Fruit fly (Drosophila melanogaster) whole organism, embryonic: ENCODE data around the gene CG46465.

Source experiments
- Adf1 ChIP-seq: fragments of 200-800 bp; sonication (Bioruptor generic); IDR thresholded peaks from 2 replicates; pipeline ENCODE4 v1.3.6; 2022; ENCODE audit warnings: missing biosample characterization, missing genetic modification characterization
- CG10267 ChIP-seq: fragments of 200-800 bp; sonication (Bioruptor generic); optimal IDR thresholded peaks from 2 replicates; lab custom pipeline; 2018; ENCODE audit warnings: missing biosample characterization, mild to moderate bottlenecking, missing genetic modification characterization, moderate library complexity
- CG10321 ChIP-seq: fragments of 200-800 bp; sonication (Bioruptor generic); IDR thresholded peaks from 2 replicates; pipeline ENCODE4 v1.3.6; 2022; ENCODE audit warnings: missing biosample characterization, missing genetic modification characterization
- CG10543 ChIP-seq: fragments of 200-800 bp; sonication (Bioruptor generic); optimal IDR thresholded peaks from 3 replicates; lab custom pipeline; 2017; ENCODE audit warnings: missing biosample characterization, mild to moderate bottlenecking, missing genetic modification characterization, moderate library complexity
- CG12155 ChIP-seq: fragments of 200-800 bp; sonication (Bioruptor generic); optimal IDR thresholded peaks from 3 replicates; lab custom pipeline; 2016; ENCODE audit warnings: missing biosample characterization, missing genetic modification characterization
- CG13296 ChIP-seq: fragments of 200-800 bp; sonication (Bioruptor generic); optimal IDR thresholded peaks from 3 replicates; lab custom pipeline; 2018; ENCODE audit warnings: missing biosample characterization, mild to moderate bottlenecking, missing genetic modification characterization
- CG14710 ChIP-seq: fragments of 200-800 bp; sonication (Bioruptor generic); optimal IDR thresholded peaks from 3 replicates; lab custom pipeline; 2019; ENCODE audit warnings: missing biosample characterization, mild to moderate bottlenecking, missing genetic modification characterization, moderate library complexity
- CG18476 ChIP-seq: fragments of 200-800 bp; sonication (Bioruptor generic); optimal IDR thresholded peaks from 2 replicates; lab custom pipeline; 2016; ENCODE audit warnings: missing biosample characterization, mild to moderate bottlenecking, missing genetic modification characterization
- CG31224 ChIP-seq: fragments of 200-800 bp; sonication (Bioruptor generic); IDR thresholded peaks from 2 replicates; pipeline ENCODE4 v1.3.6; 2022; ENCODE audit warnings: missing biosample characterization, missing genetic modification characterization
- CG3281 ChIP-seq: fragments of 200-800 bp; sonication (Bioruptor generic); optimal IDR thresholded peaks from 3 replicates; lab custom pipeline; 2017; ENCODE audit warnings: missing biosample characterization, mild to moderate bottlenecking, missing genetic modification characterization
- CG34376 ChIP-seq: fragments of 200-800 bp; sonication (Bioruptor generic); optimal IDR thresholded peaks from 2 replicates; lab custom pipeline; 2018; ENCODE audit warnings: missing biosample characterization, mild to moderate bottlenecking, missing genetic modification characterization
- CG8089 ChIP-seq: fragments of 200-800 bp; sonication (Bioruptor generic); optimal IDR thresholded peaks from 3 replicates; lab custom pipeline; 2016; ENCODE audit warnings: missing biosample characterization, missing genetic modification characterization
- CG8290 ChIP-seq, 3 experiments: fragments of 200-800 bp; sonication (Bioruptor generic); optimal IDR thresholded peaks; 2 replicates each; lab custom pipeline; 2016 to 2019; ENCODE audit warnings: missing biosample characterization in 3 of 3, missing genetic modification characterization in 3 of 3, mild to moderate bottlenecking in 2 of 3, moderate library complexity in 1 of 3
- CoRest ChIP-seq: fragments of 200-800 bp; sonication (Bioruptor generic); optimal IDR thresholded peaks from 3 replicates; lab custom pipeline; 2018; ENCODE audit warnings: missing biosample characterization, mild to moderate bottlenecking, missing genetic modification characterization, moderate library complexity
- CrebB ChIP-seq: fragments of 200-800 bp; sonication (Bioruptor generic); optimal IDR thresholded peaks from 3 replicates; lab custom pipeline; 2018; ENCODE audit warnings: missing biosample characterization, mild to moderate bottlenecking, missing genetic modification characterization
- Deaf1 ChIP-seq: fragments of 200-800 bp; optimal IDR thresholded peaks from 3 replicates; lab custom pipeline; 2019; ENCODE audit warnings: missing biosample characterization, mild to moderate bottlenecking, missing genetic modification characterization, moderate library complexity
- Drgx ChIP-seq: fragments of 200-800 bp; sonication (Bioruptor generic); IDR thresholded peaks from 2 replicates; pipeline ENCODE4 v1.3.6; 2022; ENCODE audit warnings: missing biosample characterization, missing genetic modification characterization
- E2f1 ChIP-seq: fragments of 200-800 bp; sonication (Bioruptor generic); IDR thresholded peaks from 2 replicates; pipeline ENCODE4 v1.3.6; 2022; ENCODE audit warnings: missing biosample characterization, missing genetic modification characterization
- Elba2 ChIP-seq: fragments of 200-800 bp; sonication (Bioruptor generic); optimal IDR thresholded peaks from 3 replicates; lab custom pipeline; 2016; ENCODE audit warnings: missing biosample characterization, missing genetic modification characterization
- HLH3B ChIP-seq: fragments of 200-800 bp; sonication (Bioruptor generic); IDR thresholded peaks from 2 replicates; pipeline ENCODE4 v1.3.6; 2022; ENCODE audit warnings: missing biosample characterization, missing genetic modification characterization
- Jarid2 ChIP-seq: fragments of 200-800 bp; sonication (Bioruptor generic); optimal IDR thresholded peaks from 3 replicates; lab custom pipeline; 2017; ENCODE audit warnings: mild to moderate bottlenecking, missing biosample characterization, missing genetic modification reagents, missing genetic modification characterization
- Mad ChIP-seq: fragments of 200-800 bp; sonication (Bioruptor generic); optimal IDR thresholded peaks from 2 replicates; lab custom pipeline; 2016; ENCODE audit warnings: missing biosample characterization, missing genetic modification characterization
- Myb ChIP-seq: fragments of 200-800 bp; sonication (Bioruptor generic); optimal IDR thresholded peaks from 2 replicates; lab custom pipeline; 2016; ENCODE audit warnings: missing biosample characterization, missing genetic modification characterization
- Opbp ChIP-seq: fragments of 200-800 bp; sonication (Bioruptor generic); IDR thresholded peaks from 3 replicates; pipeline ENCODE4 v1.3.6; 2022; ENCODE audit warnings: missing biosample characterization, missing genetic modification characterization; ENCODE audit not compliant: partially characterized antibody
- Xbp1 ChIP-seq: fragments of 200-800 bp; sonication (Bioruptor generic); optimal IDR thresholded peaks from 3 replicates; lab custom pipeline; 2016; ENCODE audit warnings: missing biosample characterization, mild to moderate bottlenecking, missing genetic modification characterization
- abd-A ChIP-seq: fragments of 200-800 bp; sonication (Bioruptor generic); optimal IDR thresholded peaks from 3 replicates; lab custom pipeline; 2019; ENCODE audit warnings: missing biosample characterization, mild to moderate bottlenecking, missing genetic modification characterization, moderate library complexity
- ci ChIP-seq: fragments of 200-800 bp; sonication (Bioruptor generic); IDR thresholded peaks from 3 replicates; pipeline ENCODE4 v1.3.6; 2022; ENCODE audit warnings: missing biosample characterization, missing genetic modification characterization
- corto ChIP-seq: fragments of 200-800 bp; sonication (Bioruptor generic); optimal IDR thresholded peaks from 2 replicates; lab custom pipeline; 2016; ENCODE audit warnings: missing biosample characterization, mild to moderate bottlenecking, missing genetic modification characterization, moderate library complexity
- croc ChIP-seq: fragments of 200-800 bp; sonication (Bioruptor generic); conservative IDR thresholded peaks from 3 replicates; pipeline ENCODE4 v1.3.6; 2022; ENCODE audit warnings: missing biosample characterization, missing genetic modification characterization
- crp ChIP-seq, 2 experiments: fragments of 200-800 bp; sonication (Bioruptor generic); optimal IDR thresholded peaks; 2 replicates in 1 of 2; 3 replicates in 1 of 2; lab custom pipeline; 2017; ENCODE audit warnings: missing biosample characterization in 2 of 2, missing genetic modification characterization in 2 of 2, mild to moderate bottlenecking in 1 of 2, moderate library complexity in 1 of 2
- dm ChIP-seq: fragments of 200-800 bp; sonication (Bioruptor generic); optimal IDR thresholded peaks from 3 replicates; lab custom pipeline; 2016; ENCODE audit warnings: missing biosample characterization, missing genetic modification characterization
- dmrt11E ChIP-seq: fragments of 200-800 bp; sonication (Bioruptor generic); optimal IDR thresholded peaks from 3 replicates; lab custom pipeline; 2018; ENCODE audit warnings: missing biosample characterization, mild to moderate bottlenecking, missing genetic modification characterization, moderate library complexity
- ewg ChIP-seq: fragments of 200-800 bp; sonication (Bioruptor generic); optimal IDR thresholded peaks from 3 replicates; lab custom pipeline; 2017; ENCODE audit warnings: mild to moderate bottlenecking, missing biosample characterization, missing genetic modification reagents, missing genetic modification characterization
- gsb-n ChIP-seq: fragments of 200-800 bp; sonication (Bioruptor generic); optimal IDR thresholded peaks from 3 replicates; lab custom pipeline; 2018; ENCODE audit warnings: missing biosample characterization, mild to moderate bottlenecking, missing genetic modification characterization
- ham ChIP-seq: fragments of 200-800 bp; sonication (Bioruptor generic); IDR thresholded peaks from 2 replicates; pipeline ENCODE4 v1.3.6; 2022; ENCODE audit warnings: missing biosample characterization, missing genetic modification characterization
- hb ChIP-seq: fragments of 200-800 bp; sonication (Bioruptor generic); IDR thresholded peaks from 3 replicates; pipeline ENCODE4 v1.3.6; 2022; ENCODE audit warnings: missing biosample characterization, missing genetic modification characterization; ENCODE audit not compliant: partially characterized antibody
- hbn ChIP-seq: fragments of 200-800 bp; sonication (Bioruptor generic); IDR thresholded peaks from 2 replicates; pipeline ENCODE4 v1.3.6; 2022; ENCODE audit warnings: missing biosample characterization, missing genetic modification characterization; ENCODE audit not compliant: partially characterized antibody
- lov ChIP-seq, 2 experiments: fragments of 200-800 bp in 1 of 2; fragments of >200 bp in 1 of 2; sonication (Bioruptor generic) in 1 of 2; IDR thresholded peaks in 1 of 2; optimal IDR thresholded peaks in 1 of 2; 2 replicates in 1 of 2; 3 replicates in 1 of 2; pipeline versions ENCODE4 v1.3.6 to Lab custom; 2017 to 2022; ENCODE audit warnings: missing biosample characterization in 1 of 2, missing genetic modification characterization in 1 of 2
- luna ChIP-seq: fragments of 200-800 bp; sonication (Bioruptor generic); optimal IDR thresholded peaks from 2 replicates; lab custom pipeline; 2016; ENCODE audit warnings: missing biosample characterization, missing genetic modification characterization
- nerfin-2 ChIP-seq: fragments of 200-800 bp; sonication (Bioruptor generic); IDR thresholded peaks from 2 replicates; pipeline ENCODE4 v1.3.6; 2022; ENCODE audit warnings: missing biosample characterization, missing genetic modification characterization; ENCODE audit not compliant: partially characterized antibody
- nom ChIP-seq: fragments of 200-800 bp; sonication (Bioruptor generic); optimal IDR thresholded peaks from 2 replicates; lab custom pipeline; 2017; ENCODE audit warnings: missing biosample characterization, missing genetic modification characterization, mild to moderate bottlenecking, moderate library complexity, missing genetic modification reagents
- pita ChIP-seq: fragments of 200-800 bp; sonication (Bioruptor generic); optimal IDR thresholded peaks from 2 replicates; lab custom pipeline; 2017; ENCODE audit warnings: missing biosample characterization, mild to moderate bottlenecking, missing genetic modification characterization
- rib ChIP-seq: fragments of 200-800 bp; sonication (Bioruptor generic); IDR thresholded peaks from 2 replicates; pipeline ENCODE4 v1.3.6; 2022; ENCODE audit warnings: missing biosample characterization, missing genetic modification characterization
- sd ChIP-seq: fragments of 200-800 bp; sonication (Bioruptor generic); optimal IDR thresholded peaks from 3 replicates; lab custom pipeline; 2018; ENCODE audit warnings: missing biosample characterization, mild to moderate bottlenecking, missing genetic modification characterization, moderate library complexity
- sob ChIP-seq: fragments of 200-800 bp; sonication (Bioruptor generic); IDR thresholded peaks from 2 replicates; pipeline ENCODE4 v1.3.6; 2022; ENCODE audit warnings: missing biosample characterization, missing genetic modification characterization
- usp ChIP-seq: fragments of >200 bp; optimal IDR thresholded peaks from 2 replicates; lab custom pipeline; 2017; ENCODE audit warnings: missing biosample characterization, missing genetic modification characterization
- vnd ChIP-seq: fragments of 200-800 bp; sonication (Bioruptor generic); IDR thresholded peaks from 3 replicates; pipeline ENCODE4 v1.3.6; 2022; ENCODE audit warnings: missing biosample characterization, missing genetic modification characterization; ENCODE audit not compliant: partially characterized antibody
- vvl ChIP-seq: fragments of 200-800 bp; sonication (Bioruptor generic); IDR thresholded peaks from 2 replicates; pipeline ENCODE4 v1.3.6; 2022; ENCODE audit warnings: missing biosample characterization, missing genetic modification characterization
- wek ChIP-seq: fragments of 200-800 bp; sonication (Bioruptor generic); optimal IDR thresholded peaks from 3 replicates; lab custom pipeline; 2018; ENCODE audit warnings: missing biosample characterization, mild to moderate bottlenecking, missing genetic modification characterization, moderate library complexity

The CG46465 gene

DNA sequence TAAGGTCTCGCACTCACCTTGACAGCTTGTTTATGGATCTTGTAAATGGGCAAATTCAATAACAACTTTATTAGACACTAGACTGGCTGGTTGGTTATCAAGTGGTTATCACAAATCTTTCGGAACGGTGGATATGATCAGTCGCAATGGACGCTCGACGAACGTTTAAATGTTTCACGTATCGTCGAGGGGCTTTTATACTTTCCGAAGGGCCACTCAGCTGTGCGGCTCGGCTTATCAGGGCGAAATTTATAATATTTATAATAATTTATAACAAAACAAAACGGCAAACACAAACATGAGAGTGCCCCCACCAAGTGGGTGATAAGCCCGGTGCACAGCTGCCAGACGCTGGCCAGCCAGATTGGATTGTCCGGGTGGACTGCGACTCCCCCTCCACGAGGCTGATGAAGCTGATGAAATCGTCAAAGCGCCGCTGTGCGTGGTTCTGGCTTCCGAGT is 38.0 kb upstream of the CG46465 start, which contains the start of gene CG10621:
CG10621 (minus strand) TSS at position 177 of the 461 bp plus-strand sequence.
- no peak for TF ChIP-seq vvl (GFP tag; lab: Robert Waterston, UW)
- TF ChIP-seq Jarid2 (GFP tag; lab: Kevin White, UChicago): peak; percentile 13
- no peak for TF ChIP-seq CG10321 (GFP tag; lab: Robert Waterston, UW)
- TF ChIP-seq hbn: no peak
- TF ChIP-seq gsb-n (tag; lab: Kevin White, UChicago): no peak
- TF ChIP-seq HLH3B (GFP tag; lab: Robert Waterston, UW): no peak
- no peak for TF ChIP-seq Elba2 (GFP tag; lab: Kevin White, UChicago)
- TF ChIP-seq sob (GFP tag; lab: Robert Waterston, UW): no peak
- TF ChIP-seq E2f1 (GFP tag; lab: Robert Waterston, UW): no peak; the same call in 1 of the 2 replicates
- peak; percentile 3 for TF ChIP-seq CrebB
- TF ChIP-seq CG12155 (GFP tag; lab: Kevin White, UChicago): no peak
- no peak for TF ChIP-seq luna
- no peak for TF ChIP-seq Opbp (GFP tag; lab: Robert Waterston, UW)
- no peak for TF ChIP-seq usp (GFP tag; lab: Kevin White, UChicago)
- peak; percentile 36 for TF ChIP-seq nom (GFP tag; lab: Kevin White, UChicago)
- no peak for TF ChIP-seq CG3281 (GFP tag; lab: Kevin White, UChicago)
- peak; percentile 60 for TF ChIP-seq sd
- TF ChIP-seq ham (GFP tag; lab: Robert Waterston, UW): no peak
- 0 out of 3 replicates have a peak, but pooled peaks have one; percentile 39 for TF ChIP-seq ci
- no peak for TF ChIP-seq pita (GFP tag; lab: Kevin White, UChicago)
- peak in 1 of 2 experiments; percentile 50 for TF ChIP-seq crp (GFP tag; optimal IDR thresholded peaks at IDR 0.05; lab: Kevin White, UChicago)
- TF ChIP-seq CG34376: peak; percentile 99
- 0 out of 2 replicates have a peak, but pooled peaks have one; percentile 16 for TF ChIP-seq Drgx (GFP tag; lab: Robert Waterston, UW)
- TF ChIP-seq ewg (GFP tag; lab: Kevin White, UChicago): no peak
- TF ChIP-seq wek (GFP tag; lab: Kevin White, UChicago): no peak
- no peak for TF ChIP-seq Mad (GFP tag; lab: Kevin White, UChicago)
- TF ChIP-seq CG14710 (tag; lab: Kevin White, UChicago): no peak
- TF ChIP-seq nerfin-2 (GFP tag; lab: Robert Waterston, UW): peak; percentile 22; the same call in 1 of the 2 replicates
- TF ChIP-seq rib (GFP tag; lab: Robert Waterston, UW): peak; percentile 28; the same call in 1 of the 2 replicates
- TF ChIP-seq CoRest (tag; lab: Kevin White, UChicago): no peak
- no peak for TF ChIP-seq CG10267 (tag; lab: Kevin White, UChicago)
- TF ChIP-seq Adf1 (GFP tag; lab: Robert Waterston, UW): peak; percentile 19; the same call in 1 of the 2 replicates
- no peak for TF ChIP-seq dmrt11E (tag; lab: Kevin White, UChicago)
- TF ChIP-seq Myb (GFP tag; lab: Kevin White, UChicago): no peak
- peak; percentile 73 for TF ChIP-seq CG10543 (GFP tag; lab: Kevin White, UChicago)
- TF ChIP-seq hb (GFP tag; lab: Robert Waterston, UW): no peak
- TF ChIP-seq Deaf1 (tag; lab: Kevin White, UChicago): peak; percentile 23
- no peak for TF ChIP-seq croc (GFP tag; lab: Robert Waterston, UW)
- peak; percentile 1 for TF ChIP-seq CG13296 (GFP tag; lab: Kevin White, UChicago)
- TF ChIP-seq CG8089 (GFP tag; lab: Kevin White, UChicago): no peak
- no peak for TF ChIP-seq CG8290 (GFP tag; optimal IDR thresholded peaks at IDR 0.05; lab: Kevin White, UChicago)
- peak in 1 of 2 experiments; percentile 65 for TF ChIP-seq CG8290 (tag; optimal IDR thresholded peaks at IDR 0.05; lab: Kevin White, UChicago)
- TF ChIP-seq corto (GFP tag; lab: Kevin White, UChicago): peak; percentile 49
- TF ChIP-seq dm: no peak
- TF ChIP-seq abd-A: no peak
- no peak for TF ChIP-seq CG31224 (GFP tag; lab: Robert Waterston, UW)
- no peak for TF ChIP-seq CG18476 (GFP tag; lab: Kevin White, UChicago)
- TF ChIP-seq Xbp1 (GFP tag; lab: Kevin White, UChicago): no peak
- TF ChIP-seq vnd (GFP tag; lab: Robert Waterston, UW): no peak
- no peak for TF ChIP-seq lov (optimal IDR thresholded peaks at IDR 0.05; lab: Kevin White, UChicago)
- TF ChIP-seq lov (GFP tag; IDR thresholded peaks at IDR 0.05; lab: Robert Waterston, UW): no peak
